Worm (Caenorhabditis elegans): ENCODE data around the gene dpy-4.

Gene dpy-4

DNA sequence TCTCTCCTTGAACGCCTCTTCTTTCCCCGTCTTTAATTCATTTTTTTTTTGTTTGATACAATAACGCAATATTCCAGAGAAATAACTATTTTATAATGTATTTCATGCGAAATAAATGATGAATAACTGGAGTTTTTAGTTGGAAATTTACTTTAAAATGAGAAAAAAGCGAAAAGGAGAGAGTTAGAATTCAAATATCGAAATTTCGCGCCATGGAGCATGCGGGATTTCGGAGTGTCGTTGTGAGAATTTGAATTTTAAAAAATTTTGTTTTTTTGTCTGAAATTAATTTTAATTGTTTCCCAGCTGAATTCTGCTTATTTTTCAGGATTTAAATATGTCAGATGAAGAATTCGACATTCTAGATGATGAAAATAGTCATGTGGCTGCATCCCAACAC is 38.8 kb upstream of the dpy-4 start, which contains the start of gene fcd-2:
Gene fcd-2 (plus strand): TSS at position 327 of the 400 bp plus-strand sequence.
- TF ChIP-seq lsy-2 (tag; optimal IDR thresholded peaks at IDR 0.05) (peak; percentile 56 to 69), zfp-2 (tag; optimal IDR thresholded peaks at IDR 0.05) (no peak), set-16 (GFP tag; IDR thresholded peaks at IDR 0.05) (no peak), rbr-2 (tag; optimal IDR thresholded peaks at IDR 0.05) (no peak), nhr-28 (tag; optimal IDR thresholded peaks at IDR 0.05) (no peak), nhr-48 (tag; optimal IDR thresholded peaks at IDR 0.05) (no peak), nhr-11 (tag; optimal IDR thresholded peaks at IDR 0.05) (no peak), nhr-111 (GFP tag; optimal IDR thresholded peaks at IDR 0.05) (no peak), nhr-42 (GFP tag; IDR thresholded peaks at IDR 0.05) (no peak), ztf-7 (tag; optimal IDR thresholded peaks at IDR 0.05) (peak; percentile 24), mes-2 (tag; optimal IDR thresholded peaks at IDR 0.05; ENCODE audit: poor library complexity, severe bottlenecking) (peak; percentile 52), F37D6.2 (tag; optimal IDR thresholded peaks at IDR 0.05) (no peak), lin-39 (tag; optimal IDR thresholded peaks at IDR 0.05) (no peak), duxl-1 (tag; optimal IDR thresholded peaks at IDR 0.05; ENCODE audit: poor library complexity) (no peak), jun-1 (tag; optimal IDR thresholded peaks at IDR 0.05) (no peak), daf-16 (GFP tag; optimal IDR thresholded peaks at IDR 0.05) (no peak), daf-16 (tag; optimal IDR thresholded peaks at IDR 0.05) (peak; percentile 6), vab-7 (GFP tag; IDR thresholded peaks at IDR 0.05) (no peak), nhr-102 (tag; optimal IDR thresholded peaks at IDR 0.05) (no peak), egl-27 (tag; optimal IDR thresholded peaks at IDR 0.05) (no peak), spr-1 (tag; optimal IDR thresholded peaks at IDR 0.05) (no peak), ceh-20 (GFP tag; IDR thresholded peaks at IDR 0.05) (no peak), F44E2.7 (GFP tag; IDR thresholded peaks at IDR 0.05) (no peak), mdt-29 (GFP tag; IDR thresholded peaks at IDR 0.05) (no peak), ceh-82 (tag; optimal IDR thresholded peaks at IDR 0.05) (no peak), gei-8 (GFP tag; optimal IDR thresholded peaks at IDR 0.05) (no peak), dmd-9 (GFP tag; IDR thresholded peaks at IDR 0.05) (no peak), hlh-11 (tag; optimal IDR thresholded peaks at IDR 0.05) (no peak), attf-4 (tag; optimal IDR thresholded peaks at IDR 0.05) (no peak), zfp-3 (GFP tag; conservative IDR thresholded peaks at IDR 0.05) (no peak), daf-19 (GFP tag; conservative IDR thresholded peaks at IDR 0.05) (no peak), pqm-1 (tag; optimal IDR thresholded peaks at IDR 0.05) (no peak), aha-1 (tag) (peak; percentile 59), mxl-2 (GFP tag; conservative IDR thresholded peaks at IDR 0.05) (no peak), F49E8.2 (tag; optimal IDR thresholded peaks at IDR 0.05; ENCODE audit: borderline replicate concordance) (no peak), nhr-237 (tag; optimal IDR thresholded peaks at IDR 0.05) (no peak), zip-2 (tag; optimal IDR thresholded peaks at IDR 0.05) (no peak), saeg-2 (GFP tag; IDR thresholded peaks at IDR 0.05) (no peak), ceh-44 (GFP tag; IDR thresholded peaks at IDR 0.05) (no peak), ceh-28 (tag; optimal IDR thresholded peaks at IDR 0.05) (no peak), cey-2 (tag; optimal IDR thresholded peaks at IDR 0.05; ENCODE audit: borderline replicate concordance, insufficient read depth) (no peak), unc-62 (GFP tag; optimal IDR thresholded peaks at IDR 0.05 in 1 of 2) (no peak), unc-62 (tag; optimal IDR thresholded peaks at IDR 0.05) (no peak), skn-1 (tag; optimal IDR thresholded peaks at IDR 0.05) (no peak), nhr-25 (tag; optimal IDR thresholded peaks at IDR 0.05; ENCODE audit: borderline replicate concordance, insufficient read depth) (no peak), Y105C5A.15 (GFP tag; IDR thresholded peaks at IDR 0.05) (no peak), Y5F2A.4 (GFP tag; optimal IDR thresholded peaks at IDR 0.05) (no peak), egl-43 (GFP tag; IDR thresholded peaks at IDR 0.05) (no peak), Y75B8A.6 (GFP tag; IDR thresholded peaks at IDR 0.05) (no peak), lir-3 (tag; optimal IDR thresholded peaks at IDR 0.05) (no peak), ztf-11 (tag; optimal IDR thresholded peaks at IDR 0.05) (no peak), tra-1 (GFP tag; IDR thresholded peaks at IDR 0.05) (no peak), dmd-8 (GFP tag; IDR thresholded peaks at IDR 0.05) (no peak)
